Worm (Caenorhabditis elegans): ENCODE measurements around the gene srx-28.

The srx-28 gene

DNA sequence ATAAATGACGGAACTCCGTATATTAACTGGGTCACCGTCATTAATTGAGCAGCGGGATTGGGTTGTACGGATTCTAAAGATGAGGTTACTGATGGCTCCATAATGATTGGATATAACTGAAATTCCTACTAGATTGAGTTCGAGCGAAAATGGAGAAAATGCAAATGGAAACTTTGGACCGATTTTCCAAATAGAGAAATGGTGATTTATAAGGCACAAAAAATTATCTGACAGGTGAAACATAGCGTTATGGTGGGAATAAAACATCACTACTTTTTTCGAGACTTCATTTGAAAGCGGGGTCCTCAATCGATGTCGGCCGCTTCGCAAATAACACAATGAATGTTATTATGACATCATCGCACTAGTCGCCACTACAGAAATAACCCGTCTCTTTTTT lies 34.5 kb downstream of the srx-28 start, which contains the start of gene srg-60:
TSS of gene srg-60 (minus strand) at position 101 of the 400 bp plus-strand sequence.
- TF ChIP-seq ztf-29 (GFP tag; IDR thresholded peaks at IDR 0.05) (no peak), klf-2 (GFP tag; conservative IDR thresholded peaks at IDR 0.05) (no peak), ztf-23 (GFP tag; IDR thresholded peaks at IDR 0.05) (no peak), flt-1 (GFP tag; IDR thresholded peaks at IDR 0.05) (no peak), T22C8.4 (GFP tag; IDR thresholded peaks at IDR 0.05) (no peak), ref-1 (GFP tag; conservative IDR thresholded peaks at IDR 0.05) (no peak), cog-1 (tag; optimal IDR thresholded peaks at IDR 0.05) (no peak), tab-1 (GFP tag; IDR thresholded peaks at IDR 0.05) (no peak), med-1 (GFP tag; optimal IDR thresholded peaks at IDR 0.05; ENCODE audit: insufficient read depth) (no peak)

DNA sequence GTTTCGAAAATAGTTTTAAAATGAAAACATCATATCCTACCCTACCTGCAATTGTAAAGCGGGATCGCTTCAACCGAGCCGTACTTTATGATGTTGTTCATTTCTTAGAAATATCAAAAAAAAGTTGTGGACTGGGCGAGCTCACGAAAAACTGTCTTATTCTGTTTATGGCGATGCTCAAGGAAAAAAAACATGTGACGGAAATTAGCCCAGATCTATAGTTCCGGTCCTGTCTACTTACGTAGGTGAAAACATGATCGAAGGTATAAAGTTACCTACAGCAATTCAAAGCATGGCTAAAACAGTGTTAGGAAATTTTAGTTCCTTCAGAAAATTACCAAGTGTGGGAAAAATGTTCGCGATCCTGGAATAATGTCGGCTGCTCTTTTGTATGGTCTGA lies 36.3 kb downstream of the srx-28 start, which contains the start of gene srt-27:
TSS of gene srt-27 (minus strand) at position 101 of the 400 bp plus-strand sequence.
- no peak for TF ChIP-seq ztf-23 (GFP tag; IDR thresholded peaks at IDR 0.05)
- no peak for TF ChIP-seq med-1 (GFP tag; optimal IDR thresholded peaks at IDR 0.05; ENCODE audit: insufficient read depth)
- no peak for TF ChIP-seq ref-1 (GFP tag; conservative IDR thresholded peaks at IDR 0.05)
- TF ChIP-seq tab-1 (GFP tag; IDR thresholded peaks at IDR 0.05): no peak
- no peak for TF ChIP-seq flt-1 (GFP tag; IDR thresholded peaks at IDR 0.05)
- TF ChIP-seq T22C8.4 (GFP tag; IDR thresholded peaks at IDR 0.05): no peak
- no peak for TF ChIP-seq cog-1 (tag; optimal IDR thresholded peaks at IDR 0.05)
- TF ChIP-seq klf-2 (GFP tag; conservative IDR thresholded peaks at IDR 0.05): no peak

DNA sequence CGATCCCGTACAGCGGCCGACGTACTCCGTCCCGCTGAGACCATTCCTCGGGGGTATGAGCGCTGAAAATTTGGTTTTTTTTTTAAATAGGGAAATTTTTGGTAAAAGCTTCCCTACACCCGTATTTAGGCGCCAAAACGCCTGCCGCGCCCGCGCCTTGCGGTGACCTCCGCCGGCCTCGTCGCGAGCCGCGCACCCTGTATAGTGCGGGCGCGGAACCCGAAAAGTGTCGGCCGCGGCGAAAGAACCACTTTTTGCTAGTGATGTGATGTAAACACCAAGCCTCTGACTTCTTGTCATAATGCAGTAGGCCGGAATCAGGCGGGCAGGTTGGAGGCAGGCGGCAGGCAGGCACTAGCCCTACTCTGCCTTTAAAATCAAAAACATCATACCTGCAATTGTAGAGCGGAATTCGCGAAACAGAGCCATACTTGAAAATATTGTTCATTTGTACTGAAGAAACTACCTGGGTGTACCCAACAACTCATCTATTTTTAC lies 38.3 kb downstream of the srx-28 start, which contains the start of gene srt-29:
TSS of gene srt-29 (minus strand) at position 448 of the 498 bp plus-strand sequence.
- TF ChIP-seq tab-1 (GFP tag; IDR thresholded peaks at IDR 0.05) (no peak), med-1 (GFP tag; optimal IDR thresholded peaks at IDR 0.05; ENCODE audit: insufficient read depth) (no peak), ref-1 (GFP tag; conservative IDR thresholded peaks at IDR 0.05) (no peak), flt-1 (GFP tag; IDR thresholded peaks at IDR 0.05) (no peak), ztf-29 (GFP tag; IDR thresholded peaks at IDR 0.05) (no peak), cog-1 (tag; optimal IDR thresholded peaks at IDR 0.05) (no peak), klf-2 (GFP tag; conservative IDR thresholded peaks at IDR 0.05) (no peak), T22C8.4 (GFP tag; IDR thresholded peaks at IDR 0.05) (no peak), ztf-23 (GFP tag; IDR thresholded peaks at IDR 0.05) (no peak)

DNA sequence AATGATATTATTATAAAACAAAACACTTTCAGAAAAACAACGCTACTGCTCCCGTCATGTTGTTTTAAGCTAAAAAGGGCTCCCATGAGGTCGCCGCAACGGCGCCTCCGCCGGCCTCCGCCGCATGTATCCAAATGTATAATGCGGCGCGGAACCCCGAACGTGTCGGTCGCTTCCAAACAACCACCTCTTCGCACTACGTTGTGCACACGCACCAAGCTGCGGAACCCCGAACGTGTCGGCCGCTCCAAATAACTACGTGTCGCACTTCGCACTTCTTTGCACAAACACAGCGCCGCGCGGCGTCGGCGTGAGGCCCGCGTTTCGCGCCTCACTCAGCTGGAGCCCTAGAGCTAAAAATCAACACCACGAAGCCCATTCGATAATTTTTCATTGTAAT lies 40.1 kb downstream of the srx-28 start:
- no peak for TF ChIP-seq ztf-29 (GFP tag; IDR thresholded peaks at IDR 0.05)
- TF ChIP-seq tab-1 (GFP tag; IDR thresholded peaks at IDR 0.05): no peak
- no peak for TF ChIP-seq klf-2 (GFP tag; conservative IDR thresholded peaks at IDR 0.05)
- no peak for TF ChIP-seq ref-1 (GFP tag; conservative IDR thresholded peaks at IDR 0.05)
- no peak for TF ChIP-seq flt-1 (GFP tag; IDR thresholded peaks at IDR 0.05)
- TF ChIP-seq ztf-23 (GFP tag; IDR thresholded peaks at IDR 0.05): no peak
- no peak for TF ChIP-seq med-1 (GFP tag; optimal IDR thresholded peaks at IDR 0.05; ENCODE audit: insufficient read depth)
- TF ChIP-seq cog-1 (tag; optimal IDR thresholded peaks at IDR 0.05): no peak
- TF ChIP-seq T22C8.4 (GFP tag; IDR thresholded peaks at IDR 0.05): no peak

DNA sequence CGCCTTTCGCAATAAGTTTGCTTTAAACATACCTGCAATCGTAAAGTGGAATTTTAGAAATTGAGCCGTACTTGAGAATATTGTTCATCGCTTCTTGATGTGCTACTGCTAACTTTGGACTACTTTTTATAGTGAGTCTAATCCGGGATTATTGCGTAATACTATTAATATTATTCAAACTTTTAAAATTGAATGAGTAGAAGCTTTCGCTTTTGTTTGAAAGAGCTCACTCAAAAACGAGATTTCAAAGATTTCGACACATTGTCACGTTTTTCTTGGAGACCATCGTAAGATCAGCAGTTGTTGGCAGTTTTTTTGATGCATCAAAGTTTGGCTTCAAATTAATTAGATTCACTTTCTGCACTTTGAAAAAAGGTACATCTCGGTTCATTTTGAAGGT lies 43.5 kb downstream of the srx-28 start, which contains the start of gene srt-28:
TSS of gene srt-28 (minus strand) at position 101 of the 400 bp plus-strand sequence.
- TF ChIP-seq flt-1 (GFP tag; IDR thresholded peaks at IDR 0.05): no peak
- TF ChIP-seq cog-1 (tag; optimal IDR thresholded peaks at IDR 0.05): no peak
- TF ChIP-seq T22C8.4 (GFP tag; IDR thresholded peaks at IDR 0.05): no peak
- TF ChIP-seq tab-1 (GFP tag; IDR thresholded peaks at IDR 0.05): no peak
- TF ChIP-seq ztf-29 (GFP tag; IDR thresholded peaks at IDR 0.05): no peak
- no peak for TF ChIP-seq ref-1 (GFP tag; conservative IDR thresholded peaks at IDR 0.05)
- no peak for TF ChIP-seq ztf-23 (GFP tag; IDR thresholded peaks at IDR 0.05)
- TF ChIP-seq med-1 (GFP tag; optimal IDR thresholded peaks at IDR 0.05; ENCODE audit: insufficient read depth): no peak
- TF ChIP-seq klf-2 (GFP tag; conservative IDR thresholded peaks at IDR 0.05): no peak

DNA sequence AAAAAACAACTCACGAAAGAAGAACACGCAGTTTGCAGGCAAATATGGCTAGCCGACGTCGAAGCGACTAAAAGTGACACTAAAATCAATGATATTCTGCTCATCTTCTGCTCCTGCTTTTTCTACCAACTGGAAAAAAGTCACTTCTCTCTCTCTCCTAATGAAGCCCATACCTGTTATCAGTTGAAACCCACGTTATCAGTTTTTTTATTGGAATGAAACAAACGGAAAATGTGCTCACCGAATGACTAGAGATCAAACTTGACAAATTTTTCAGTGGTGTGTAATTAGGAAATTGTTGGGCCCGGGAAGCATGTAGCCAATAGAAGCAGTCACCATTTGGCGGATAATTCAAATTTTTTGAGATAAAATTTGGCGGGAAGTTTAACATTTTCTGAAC lies 45.6 kb downstream of the srx-28 start, which contains the start of gene C24B9.3:
TSS of gene C24B9.3 (minus strand) at position 171 of the 400 bp plus-strand sequence.
- TF ChIP-seq ztf-29 (GFP tag; IDR thresholded peaks at IDR 0.05) (no peak), T22C8.4 (GFP tag; IDR thresholded peaks at IDR 0.05) (no peak)

DNA sequence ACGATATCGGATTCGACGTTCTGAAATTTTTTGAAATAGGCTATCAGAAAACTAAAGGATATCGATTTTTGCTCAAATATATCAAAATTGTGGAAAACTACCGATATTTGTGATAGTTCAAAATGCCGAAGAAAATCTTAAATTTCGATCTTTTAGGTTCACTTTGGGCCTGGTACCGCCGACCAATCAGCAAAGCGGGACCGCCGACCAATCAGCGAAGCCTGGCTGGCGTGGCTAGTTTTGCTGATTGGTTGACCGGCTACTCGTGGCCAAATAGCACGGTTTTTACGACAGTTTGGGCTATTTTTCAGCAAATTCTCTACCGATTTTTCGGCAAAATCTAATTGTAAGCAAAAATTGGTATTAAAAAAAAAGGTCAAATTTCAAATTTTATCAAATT lies 46.9 kb downstream of the srx-28 start:
- TF ChIP-seq cog-1 (tag; optimal IDR thresholded peaks at IDR 0.05) (no peak), tab-1 (GFP tag; IDR thresholded peaks at IDR 0.05) (no peak), ref-1 (GFP tag; conservative IDR thresholded peaks at IDR 0.05) (no peak), ztf-23 (GFP tag; IDR thresholded peaks at IDR 0.05) (no peak), med-1 (GFP tag; optimal IDR thresholded peaks at IDR 0.05; ENCODE audit: insufficient read depth) (no peak), flt-1 (GFP tag; IDR thresholded peaks at IDR 0.05) (no peak), ztf-29 (GFP tag; IDR thresholded peaks at IDR 0.05) (no peak), klf-2 (GFP tag; conservative IDR thresholded peaks at IDR 0.05) (no peak), T22C8.4 (GFP tag; IDR thresholded peaks at IDR 0.05) (no peak)

DNA sequence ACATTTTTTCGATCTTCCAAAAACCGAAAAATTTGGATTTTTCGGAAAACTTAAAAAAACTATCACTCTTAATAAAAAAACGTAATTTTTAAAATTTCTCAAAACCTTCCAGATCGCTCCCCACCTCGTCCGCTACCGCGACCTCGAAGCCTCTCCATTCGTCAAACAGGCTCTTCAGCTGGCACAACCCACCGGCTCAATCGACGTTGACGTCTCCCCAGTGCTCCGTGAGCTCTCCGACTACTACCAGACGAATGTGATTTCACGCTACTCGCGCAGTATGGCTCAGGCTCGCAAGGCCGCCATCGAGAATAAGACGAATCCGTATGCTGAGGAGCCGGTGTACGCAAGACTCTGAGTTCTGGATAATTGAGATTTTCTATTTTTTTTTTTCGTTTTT lies 50.7 kb downstream of the srx-28 start:
- no peak for TF ChIP-seq flt-1 (GFP tag; IDR thresholded peaks at IDR 0.05)
- TF ChIP-seq klf-2 (GFP tag; conservative IDR thresholded peaks at IDR 0.05): no peak
- no peak for TF ChIP-seq med-1 (GFP tag; optimal IDR thresholded peaks at IDR 0.05; ENCODE audit: insufficient read depth)
- no peak for TF ChIP-seq ztf-23 (GFP tag; IDR thresholded peaks at IDR 0.05)
- no peak for TF ChIP-seq T22C8.4 (GFP tag; IDR thresholded peaks at IDR 0.05)
- no peak for TF ChIP-seq ztf-29 (GFP tag; IDR thresholded peaks at IDR 0.05)
- no peak for TF ChIP-seq ref-1 (GFP tag; conservative IDR thresholded peaks at IDR 0.05)
- no peak for TF ChIP-seq tab-1 (GFP tag; IDR thresholded peaks at IDR 0.05)
- TF ChIP-seq cog-1 (tag; optimal IDR thresholded peaks at IDR 0.05): no peak

All from whole organism, midembryonic.